Fruit fly (Drosophila melanogaster): ENCODE data around the gene CG17260.

CG17260 gene

dm6 chr2L:3058772-3059623 is 22.0 kb downstream of the CG17260 start (continued):
- TF ChIP-seq tx (GFP tag; optimal IDR thresholded peaks at IDR 0.05) (peak; percentile 13), Xrp1 (GFP tag; IDR thresholded peaks at IDR 0.05) (peak; percentile 47), CG18619 (GFP tag; optimal IDR thresholded peaks at IDR 0.05) (peak; percentile 14), HmgZ (tag; optimal IDR thresholded peaks at IDR 0.05) (peak; percentile 14), CG32772 (GFP tag; IDR thresholded peaks at IDR 0.05) (peak; percentile 14; the same call in 1 of the 2 replicates), CG7786 (GFP tag; optimal IDR thresholded peaks at IDR 0.05) (peak; percentile 58), grau (tag; optimal IDR thresholded peaks at IDR 0.05) (peak; percentile 11), Med (GFP tag) (peak; percentile 87), maf-S (GFP tag; optimal IDR thresholded peaks at IDR 0.05) (peak; percentile 29), CG11456 (GFP tag; IDR thresholded peaks at IDR 0.05) (no peak), Drgx (GFP tag; IDR thresholded peaks at IDR 0.05) (0 out of 2 replicates have a peak, but pooled peaks have one; percentile 40), CG13775 (GFP tag; optimal IDR thresholded peaks at IDR 0.05) (peak; percentile 28), CG14050 (GFP tag; IDR thresholded peaks at IDR 0.05) (peak; percentile 9; the same call in 1 of the 3 replicates), Lim3 (GFP tag; IDR thresholded peaks at IDR 0.05) (0 out of 2 replicates have a peak, but pooled peaks have one; percentile 12), prd (optimal IDR thresholded peaks at IDR 0.05) (no peak), prd (GFP tag; IDR thresholded peaks at IDR 0.05) (peak; percentile 45; the same call in 2 of the 3 replicates), CG34422 (GFP tag; IDR thresholded peaks at IDR 0.05) (peak; percentile 30; the same call in 1 of the 3 replicates), CoRest (tag; optimal IDR thresholded peaks at IDR 0.05) (peak; percentile 21), CG11696 (GFP tag; IDR thresholded peaks at IDR 0.05) (0 out of 2 replicates have a peak, but pooled peaks have one; percentile 36), Oli (tag; optimal IDR thresholded peaks at IDR 0.05) (peak; percentile 2), Rx (GFP tag; IDR thresholded peaks at IDR 0.05) (0 out of 2 replicates have a peak, but pooled peaks have one; percentile 21), CG9932 (GFP tag; IDR thresholded peaks at IDR 0.05) (peak; percentile 74), Rfx (GFP tag; IDR thresholded peaks at IDR 0.05) (peak; percentile 80), H2.0 (GFP tag; IDR thresholded peaks at IDR 0.05) (0 out of 2 replicates have a peak, but pooled peaks have one; percentile 5), CG2129 (GFP tag; IDR thresholded peaks at IDR 0.05; ENCODE audit: partially characterized antibody) (no peak), CG16815 (GFP tag; optimal IDR thresholded peaks at IDR 0.05) (peak; percentile 20), seq (GFP tag; IDR thresholded peaks at IDR 0.05) (no peak), kah (GFP tag; optimal IDR thresholded peaks at IDR 0.05) (no peak), CG9609 (GFP tag; optimal IDR thresholded peaks at IDR 0.05) (peak; percentile 19), CG17829 (tag; optimal IDR thresholded peaks at IDR 0.05) (no peak), amos (GFP tag; IDR thresholded peaks at IDR 0.05; ENCODE audit: partially characterized antibody) (no peak), luna (GFP tag; optimal IDR thresholded peaks at IDR 0.05) (peak; percentile 15), cas (GFP tag; IDR thresholded peaks at IDR 0.05) (0 out of 2 replicates have a peak, but pooled peaks have one; percentile 5), CG7556 (GFP tag; optimal IDR thresholded peaks at IDR 0.05) (peak; percentile 40), CG6272 (GFP tag; IDR thresholded peaks at IDR 0.05) (0 out of 2 replicates have a peak, but pooled peaks have one; percentile 22), CG2116 (GFP tag; optimal IDR thresholded peaks at IDR 0.05) (no peak), CG9215 (GFP tag; IDR thresholded peaks at IDR 0.05) (peak; percentile 44), bigmax (GFP tag; optimal IDR thresholded peaks at IDR 0.05) (no peak), rib (GFP tag; IDR thresholded peaks at IDR 0.05) (peak; percentile 16; the same call in 1 of the 2 replicates), CG9876 (GFP tag; optimal IDR thresholded peaks at IDR 0.05) (peak; percentile 3), Antp (GFP tag; optimal IDR thresholded peaks at IDR 0.05) (peak; percentile 18), CG14710 (tag; optimal IDR thresholded peaks at IDR 0.05) (no peak), bcd (GFP tag; optimal IDR thresholded peaks at IDR 0.05) (peak; percentile 21), CG6689 (GFP tag; IDR thresholded peaks at IDR 0.05) (no peak; the same call in 1 of the 2 replicates), mam (GFP tag; optimal IDR thresholded peaks at IDR 0.05) (peak; percentile 52), sob (GFP tag; IDR thresholded peaks at IDR 0.05) (peak; percentile 43; the same call in 1 of the 2 replicates), al (GFP tag; IDR thresholded peaks at IDR 0.05) (peak; percentile 58), CG12659 (GFP tag; optimal IDR thresholded peaks at IDR 0.05) (peak; percentile 45), row (GFP tag; IDR thresholded peaks at IDR 0.05) (peak; percentile 65)

All from whole organism, embryonic.